Fruit fly (Drosophila melanogaster) whole organism, pupa: ENCODE data around the gene CG12539.
A peak's percentile ranks its signal among the peaks of the same experiment; 100 is the strongest.

Experiments
- CG10348 ChIP-seq: fragments of 200-800 bp; sonication (Bioruptor generic); IDR thresholded peaks from 2 replicates; pipeline ENCODE4 v1.3.6; 2022; ENCODE audit warnings: missing biosample characterization, missing genetic modification characterization
- CG12605 ChIP-seq: fragments of 200-800 bp; sonication (Bioruptor generic); IDR thresholded peaks from 2 replicates; pipeline ENCODE4 v1.3.6; 2022; ENCODE audit warnings: missing biosample characterization, missing genetic modification characterization
- CG13204 ChIP-seq: fragments of 200-800 bp; sonication (Bioruptor generic); optimal IDR thresholded peaks from 2 replicates; lab custom pipeline; 2018; ENCODE audit warnings: missing biosample characterization, mild to moderate bottlenecking, missing genetic modification characterization, moderate library complexity
- CG14655 ChIP-seq: fragments of 200-800 bp; sonication (Bioruptor generic); optimal IDR thresholded peaks from 3 replicates; lab custom pipeline; 2017; ENCODE audit warnings: mild to moderate bottlenecking, missing biosample characterization, missing genetic modification reagents, missing genetic modification characterization
- CG15710 ChIP-seq: fragments of 200-800 bp; sonication (Bioruptor generic); optimal IDR thresholded peaks from 2 replicates; lab custom pipeline; 2018; ENCODE audit warnings: missing biosample characterization, mild to moderate bottlenecking, missing genetic modification characterization, moderate library complexity
- CG17806 ChIP-seq: fragments of 200-800 bp; sonication (Bioruptor generic); optimal IDR thresholded peaks from 2 replicates; lab custom pipeline; 2018; ENCODE audit warnings: missing biosample characterization, mild to moderate bottlenecking, missing genetic modification characterization, moderate library complexity
- CG32121 ChIP-seq: fragments of 200-800 bp; sonication (Bioruptor generic); IDR thresholded peaks from 2 replicates; pipeline ENCODE4 v1.3.6; 2022; ENCODE audit warnings: missing biosample characterization, missing genetic modification characterization
- CG34367 ChIP-seq: fragments of 200-800 bp; sonication (Bioruptor generic); optimal IDR thresholded peaks from 2 replicates; lab custom pipeline; 2018; ENCODE audit warnings: missing biosample characterization, mild to moderate bottlenecking, missing genetic modification characterization
- CG4496 ChIP-seq: fragments of 200-800 bp; sonication (Bioruptor generic); IDR thresholded peaks from 3 replicates; pipeline ENCODE4 v1.3.6; 2022; ENCODE audit warnings: missing biosample characterization, missing genetic modification characterization
- CG8159 ChIP-seq: fragments of 200-800 bp; sonication (Bioruptor generic); optimal IDR thresholded peaks from 3 replicates; lab custom pipeline; 2018; ENCODE audit warnings: missing biosample characterization, mild to moderate bottlenecking, missing genetic modification characterization, moderate library complexity
- CG8301 ChIP-seq: fragments of 200-800 bp; sonication (Bioruptor generic); optimal IDR thresholded peaks from 2 replicates; lab custom pipeline; 2018; ENCODE audit warnings: missing biosample characterization, mild to moderate bottlenecking, missing genetic modification characterization
- CG9948 ChIP-seq: fragments of 200-800 bp; sonication (Bioruptor generic); optimal IDR thresholded peaks from 2 replicates; lab custom pipeline; 2018; ENCODE audit warnings: missing biosample characterization, mild to moderate bottlenecking, missing genetic modification characterization, moderate library complexity
- D1 ChIP-seq: fragments of 200-800 bp; sonication (Bioruptor generic); optimal IDR thresholded peaks from 2 replicates; lab custom pipeline; 2018; ENCODE audit warnings: missing biosample characterization, mild to moderate bottlenecking, missing genetic modification characterization, moderate library complexity
- EcR ChIP-seq: fragments of 200-800 bp; sonication (Bioruptor generic); optimal IDR thresholded peaks from 3 replicates; lab custom pipeline; 2019; ENCODE audit warnings: missing biosample characterization, missing genetic modification characterization, mild to moderate bottlenecking, moderate library complexity, missing genetic modification reagents
- Ets98B ChIP-seq: fragments of 200-800 bp; sonication (Bioruptor generic); IDR thresholded peaks from 2 replicates; pipeline ENCODE4 v1.3.6; 2022; ENCODE audit warnings: missing biosample characterization, missing genetic modification characterization
- Pif1A ChIP-seq: fragments of 200-800 bp; sonication (Bioruptor generic); optimal IDR thresholded peaks from 3 replicates; lab custom pipeline; 2016; ENCODE audit warnings: missing biosample characterization, missing genetic modification characterization
- Pif1B ChIP-seq: fragments of 200-800 bp; sonication (Bioruptor generic); optimal IDR thresholded peaks from 3 replicates; lab custom pipeline; 2016; ENCODE audit warnings: missing biosample characterization, missing genetic modification characterization
- Snoo ChIP-seq: fragments of 200-800 bp; sonication (Bioruptor generic); optimal IDR thresholded peaks from 3 replicates; lab custom pipeline; 2017; ENCODE audit warnings: missing biosample characterization, mild to moderate bottlenecking, missing genetic modification characterization, inconsistent platforms
- fd96Ca ChIP-seq: fragments of 200-800 bp; sonication (Bioruptor generic); IDR thresholded peaks from 3 replicates; pipeline ENCODE4 v1.3.6; 2022; ENCODE audit warnings: missing biosample characterization, missing genetic modification characterization
- gl ChIP-seq: fragments of 200-800 bp; sonication (Bioruptor generic); optimal IDR thresholded peaks from 2 replicates; lab custom pipeline; 2018; ENCODE audit warnings: missing biosample characterization, mild to moderate bottlenecking, missing genetic modification characterization
- rn ChIP-seq: fragments of 200-800 bp; sonication (Bioruptor generic); IDR thresholded peaks from 2 replicates; pipeline ENCODE4 v1.3.6; 2022; ENCODE audit warnings: missing biosample characterization, missing genetic modification characterization

CG12539 gene

dm6 chrX:14857883-14858282 is 13.3 kb upstream of the CG12539 start:
- TF ChIP-seq CG34367: no peak
- TF ChIP-seq fd96Ca (GFP tag; lab: Robert Waterston, UW): peak; percentile 46; the same call in 1 of the 3 replicates
- TF ChIP-seq CG13204 (GFP tag; lab: Kevin White, UChicago): no peak
- peak; percentile 77 for TF ChIP-seq CG32121
- no peak for TF ChIP-seq D1 (tag; lab: Kevin White, UChicago)
- TF ChIP-seq CG4496 (GFP tag; lab: Robert Waterston, UW): peak; percentile 61; the same call in 2 of the 3 replicates
- no peak for TF ChIP-seq CG14655 (GFP tag; lab: Kevin White, UChicago)
- no peak for TF ChIP-seq CG8301 (tag; lab: Kevin White, UChicago)

- TF ChIP-seq gl (tag; lab: Kevin White, UChicago) (no peak), CG12605 (GFP tag; lab: Robert Waterston, UW) (no peak), CG13204 (GFP tag; lab: Kevin White, UChicago) (no peak), CG10348 (GFP tag; lab: Robert Waterston, UW) (no peak)
These were observed 11.7 kb upstream of the CG12539 start, which contains the start of gene CG9519 for dm6 chrX:14856261-14856660. TSS of gene CG9519 (minus strand) at chrX:14856361.

DNA sequence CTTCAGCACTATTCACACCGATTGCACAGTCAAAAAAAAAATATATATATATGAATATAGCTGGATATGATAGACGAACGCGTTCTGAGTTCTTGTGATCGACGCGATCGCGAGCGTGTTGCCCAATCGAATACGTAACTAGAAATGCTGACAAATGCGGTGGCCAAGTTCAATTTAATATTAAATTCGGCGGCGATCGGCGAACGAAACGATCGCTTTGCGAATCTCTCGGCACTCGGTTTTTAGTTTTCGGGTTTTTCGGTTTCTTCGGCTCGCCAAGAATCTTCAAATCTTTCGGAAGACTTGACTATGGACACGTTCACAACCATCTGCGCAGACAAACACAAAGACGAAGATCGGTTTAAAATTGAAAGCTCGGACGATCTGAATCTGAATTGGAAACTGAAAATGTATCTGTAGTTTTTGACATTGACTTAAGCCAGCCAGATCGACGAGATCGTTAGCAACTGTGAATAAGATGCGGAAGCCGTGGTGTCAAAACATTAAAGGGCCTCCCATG is 8.7 kb upstream of the CG12539 start, which contains the start of gene CG9521:
Gene CG9521, minus strand, starts transcription at position 117 of the 520 bp plus-strand sequence.
- TF ChIP-seq CG12605 (GFP tag; lab: Robert Waterston, UW) (no peak), CG15710 (no peak)

dm6 chrX:14850069-14850468 is 5.5 kb upstream of the CG12539 start:
- TF ChIP-seq fd96Ca (GFP tag; lab: Robert Waterston, UW): no peak
- no peak for TF ChIP-seq CG17806 (tag; lab: Kevin White, UChicago)
- no peak for TF ChIP-seq rn (GFP tag; lab: Robert Waterston, UW)
- TF ChIP-seq CG8159 (tag; lab: Kevin White, UChicago): no peak
- TF ChIP-seq CG13204 (GFP tag; lab: Kevin White, UChicago): no peak
- TF ChIP-seq CG10348 (GFP tag; lab: Robert Waterston, UW): no peak
- no peak for TF ChIP-seq CG12605 (GFP tag; lab: Robert Waterston, UW)
- no peak for TF ChIP-seq CG14655 (GFP tag; lab: Kevin White, UChicago)
- TF ChIP-seq Pif1A: no peak
- no peak for TF ChIP-seq EcR (GFP tag; lab: Kevin White, UChicago)

dm6 chrX:14848755-14849354 is 4.3 kb upstream of the CG12539 start, which contains the start of gene CG9522:
TSS of gene CG9522 (minus strand) at chrX:14848808.
- TF ChIP-seq rn (GFP tag; lab: Robert Waterston, UW): no peak
- peak; percentile 38 for TF ChIP-seq D1 (tag; lab: Kevin White, UChicago)
- peak; percentile 67 for TF ChIP-seq gl (tag; lab: Kevin White, UChicago)
- TF ChIP-seq CG34367: peak; percentile 80
- TF ChIP-seq Ets98B: peak; percentile 90
- TF ChIP-seq CG13204 (GFP tag; lab: Kevin White, UChicago): peak; percentile 73
- peak; percentile 83 for TF ChIP-seq CG8159 (tag; lab: Kevin White, UChicago)
- TF ChIP-seq CG32121: peak; percentile 72
- no peak for TF ChIP-seq CG10348 (GFP tag; lab: Robert Waterston, UW)
- peak; percentile 88 for TF ChIP-seq Pif1A
- peak; percentile 90 for TF ChIP-seq CG4496 (GFP tag; lab: Robert Waterston, UW)
- peak; percentile 93 for TF ChIP-seq CG14655 (GFP tag; lab: Kevin White, UChicago)
- TF ChIP-seq Pif1B: peak; percentile 88
- TF ChIP-seq Snoo (tag; lab: Kevin White, UChicago): peak; percentile 57
- peak; percentile 77 for TF ChIP-seq EcR (GFP tag; lab: Kevin White, UChicago)
- TF ChIP-seq CG12605 (GFP tag; lab: Robert Waterston, UW): peak; percentile 86
- peak; percentile 84 for TF ChIP-seq CG9948
- TF ChIP-seq CG17806 (tag; lab: Kevin White, UChicago): peak; percentile 82
- TF ChIP-seq CG15710: peak; percentile 84
- TF ChIP-seq fd96Ca (GFP tag; lab: Robert Waterston, UW): peak; percentile 64
- TF ChIP-seq CG8301 (tag; lab: Kevin White, UChicago): peak; percentile 91

DNA sequence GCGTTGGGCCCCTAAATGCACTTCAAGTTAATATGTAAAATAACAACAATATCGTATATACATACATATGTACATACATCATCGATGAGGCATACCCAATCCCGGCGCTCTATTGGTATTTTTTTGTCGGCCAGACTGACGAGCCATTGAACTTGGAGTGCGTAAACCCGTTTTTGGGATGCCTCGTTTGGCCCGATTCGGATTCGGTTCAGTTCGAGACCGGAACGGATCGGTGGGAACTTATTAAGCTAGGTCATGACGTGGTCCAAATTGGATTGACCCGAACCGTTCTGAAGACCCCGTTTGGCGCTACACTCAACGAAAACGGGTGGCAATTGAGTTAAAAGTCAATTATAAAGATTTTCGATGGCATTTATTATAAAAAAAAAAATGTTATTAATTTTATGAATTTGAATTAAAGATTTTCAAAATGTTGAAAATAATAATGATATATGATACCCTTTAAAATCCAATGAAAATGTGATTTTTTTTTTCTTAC is 1.6 kb upstream of the CG12539 start:
- TF ChIP-seq EcR (GFP tag; lab: Kevin White, UChicago) (peak; percentile 90), Snoo (tag; lab: Kevin White, UChicago) (peak; percentile 23), CG8159 (tag; lab: Kevin White, UChicago) (no peak), CG14655 (GFP tag; lab: Kevin White, UChicago) (peak; percentile 15), D1 (tag; lab: Kevin White, UChicago) (no peak)
